Fruit fly (Drosophila melanogaster) whole organism, pupa: Measurements from ENCODE around the gene CHOp24.

Experiments
- CG10348 ChIP-seq: fragments of 200-800 bp; sonication (Bioruptor generic); IDR thresholded peaks from 2 replicates; pipeline ENCODE4 v1.3.6; 2022; ENCODE audit warnings: missing biosample characterization, missing genetic modification characterization
- CG12605 ChIP-seq: fragments of 200-800 bp; sonication (Bioruptor generic); IDR thresholded peaks from 2 replicates; pipeline ENCODE4 v1.3.6; 2022; ENCODE audit warnings: missing biosample characterization, missing genetic modification characterization
- CG13204 ChIP-seq: fragments of 200-800 bp; sonication (Bioruptor generic); optimal IDR thresholded peaks from 2 replicates; lab custom pipeline; 2018; ENCODE audit warnings: missing biosample characterization, mild to moderate bottlenecking, missing genetic modification characterization, moderate library complexity
- CG14655 ChIP-seq: fragments of 200-800 bp; sonication (Bioruptor generic); optimal IDR thresholded peaks from 3 replicates; lab custom pipeline; 2017; ENCODE audit warnings: mild to moderate bottlenecking, missing biosample characterization, missing genetic modification reagents, missing genetic modification characterization
- CG32121 ChIP-seq: fragments of 200-800 bp; sonication (Bioruptor generic); IDR thresholded peaks from 2 replicates; pipeline ENCODE4 v1.3.6; 2022; ENCODE audit warnings: missing biosample characterization, missing genetic modification characterization
- CG4496 ChIP-seq: fragments of 200-800 bp; sonication (Bioruptor generic); IDR thresholded peaks from 3 replicates; pipeline ENCODE4 v1.3.6; 2022; ENCODE audit warnings: missing biosample characterization, missing genetic modification characterization
- CG8159 ChIP-seq: fragments of 200-800 bp; sonication (Bioruptor generic); optimal IDR thresholded peaks from 3 replicates; lab custom pipeline; 2018; ENCODE audit warnings: missing biosample characterization, mild to moderate bottlenecking, missing genetic modification characterization, moderate library complexity
- CG8301 ChIP-seq: fragments of 200-800 bp; sonication (Bioruptor generic); optimal IDR thresholded peaks from 2 replicates; lab custom pipeline; 2018; ENCODE audit warnings: missing biosample characterization, mild to moderate bottlenecking, missing genetic modification characterization
- CG9948 ChIP-seq: fragments of 200-800 bp; sonication (Bioruptor generic); optimal IDR thresholded peaks from 2 replicates; lab custom pipeline; 2018; ENCODE audit warnings: missing biosample characterization, mild to moderate bottlenecking, missing genetic modification characterization, moderate library complexity
- EcR ChIP-seq: fragments of 200-800 bp; sonication (Bioruptor generic); optimal IDR thresholded peaks from 3 replicates; lab custom pipeline; 2019; ENCODE audit warnings: missing biosample characterization, missing genetic modification characterization, mild to moderate bottlenecking, moderate library complexity, missing genetic modification reagents
- Pif1A ChIP-seq: fragments of 200-800 bp; sonication (Bioruptor generic); optimal IDR thresholded peaks from 3 replicates; lab custom pipeline; 2016; ENCODE audit warnings: missing biosample characterization, missing genetic modification characterization
- rn ChIP-seq: fragments of 200-800 bp; sonication (Bioruptor generic); IDR thresholded peaks from 2 replicates; pipeline ENCODE4 v1.3.6; 2022; ENCODE audit warnings: missing biosample characterization, missing genetic modification characterization

dm6 chrX:4554718-4555117, 14.0 kb downstream of the CHOp24 start:
- TF ChIP-seq CG13204 (GFP tag; lab: Kevin White, UChicago) (no peak), CG4496 (GFP tag; lab: Robert Waterston, UW) (no peak), Pif1A (GFP tag; lab: Kevin White, UChicago) (no peak), CG14655 (no peak), CG10348 (GFP tag; lab: Robert Waterston, UW) (no peak), CG9948 (tag; lab: Kevin White, UChicago) (no peak), rn (no peak), CG32121 (no peak), CG12605 (GFP tag; lab: Robert Waterston, UW) (no peak), EcR (no peak), CG8159 (tag; lab: Kevin White, UChicago) (no peak), CG8301 (no peak)
